Worm (Caenorhabditis elegans) whole organism, L2 larva: ENCODE results near the gene clc-25.

ENCODE experiments used
- aly-2 ChIP-seq: fragments of 150-350 bp; optimal IDR thresholded peaks from 2 replicates; lab custom pipeline; 2014; ENCODE audit warnings: missing biosample characterization, missing genetic modification characterization
- elt-1 ChIP-seq: fragments of 150-350 bp; optimal IDR thresholded peaks from 2 replicates; lab custom pipeline; 2014; ENCODE audit warnings: missing biosample characterization, missing genetic modification characterization
- elt-3 ChIP-seq: sonication (generic microtip); optimal IDR thresholded peaks from 2 replicates; lab custom pipeline; 2017; ENCODE audit warnings: missing biosample characterization, missing genetic modification characterization
- nhr-11 ChIP-seq: fragments of 150-350 bp; optimal IDR thresholded peaks from 2 replicates; lab custom pipeline; 2014; ENCODE audit warnings: missing biosample characterization, missing genetic modification characterization
- nhr-25 ChIP-seq: fragments of 150-350 bp; sonication (generic microtip); optimal IDR thresholded peaks from 3 replicates; lab custom pipeline; 2014; ENCODE audit warnings: missing biosample characterization, missing genetic modification characterization
- ztf-11 ChIP-seq: sonication (generic microtip); optimal IDR thresholded peaks from 2 replicates; lab custom pipeline; 2017; ENCODE audit warnings: missing biosample characterization, missing genetic modification characterization

DNA sequence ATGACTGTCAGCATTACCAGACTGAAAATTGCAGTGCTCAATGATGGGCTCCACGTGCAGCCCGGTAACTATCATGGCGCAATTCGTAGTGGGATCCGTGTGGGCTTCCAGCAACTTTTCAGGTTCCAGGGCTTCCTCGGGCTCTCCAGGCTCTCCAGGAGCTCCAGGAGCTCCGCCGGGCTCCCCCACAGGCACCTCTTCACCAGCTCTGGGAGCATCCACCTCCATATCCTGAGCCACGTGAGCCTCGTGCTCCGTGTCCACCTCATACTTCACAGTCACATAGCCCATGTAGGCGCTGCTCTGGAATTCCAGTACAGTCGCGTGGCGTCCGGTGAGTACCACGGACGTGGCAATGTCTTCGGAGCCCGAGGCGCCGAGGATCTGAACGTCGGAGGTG, 25.7 kb upstream of the clc-25 start:
- no peak for TF ChIP-seq elt-1 (tag; lab: Kevin White, UChicago)
- no peak for TF ChIP-seq aly-2 (tag; lab: Kevin White, UChicago)
- no peak for TF ChIP-seq ztf-11 (tag; lab: Kevin White, UChicago)
- no peak for TF ChIP-seq nhr-11 (tag; lab: Kevin White, UChicago)
- no peak for TF ChIP-seq elt-3
- TF ChIP-seq nhr-25 (tag; lab: Kevin White, UChicago): no peak
